Fruit fly (Drosophila melanogaster) whole organism, pupa: ENCODE results near the gene Mrtf.

Experiments used
- CG10348 ChIP-seq: fragments of 200-800 bp; sonication (Bioruptor generic); IDR thresholded peaks from 2 replicates; pipeline ENCODE4 v1.3.6; 2022; ENCODE audit warnings: missing biosample characterization, missing genetic modification characterization
- CG17806 ChIP-seq: fragments of 200-800 bp; sonication (Bioruptor generic); optimal IDR thresholded peaks from 2 replicates; lab custom pipeline; 2018; ENCODE audit warnings: missing biosample characterization, mild to moderate bottlenecking, missing genetic modification characterization, moderate library complexity
- CG34367 ChIP-seq: fragments of 200-800 bp; sonication (Bioruptor generic); optimal IDR thresholded peaks from 2 replicates; lab custom pipeline; 2018; ENCODE audit warnings: missing biosample characterization, mild to moderate bottlenecking, missing genetic modification characterization
- CG8159 ChIP-seq: fragments of 200-800 bp; sonication (Bioruptor generic); optimal IDR thresholded peaks from 3 replicates; lab custom pipeline; 2018; ENCODE audit warnings: missing biosample characterization, mild to moderate bottlenecking, missing genetic modification characterization, moderate library complexity
- CG8301 ChIP-seq: fragments of 200-800 bp; sonication (Bioruptor generic); optimal IDR thresholded peaks from 2 replicates; lab custom pipeline; 2018; ENCODE audit warnings: missing biosample characterization, mild to moderate bottlenecking, missing genetic modification characterization
- EcR ChIP-seq: fragments of 200-800 bp; sonication (Bioruptor generic); optimal IDR thresholded peaks from 3 replicates; lab custom pipeline; 2019; ENCODE audit warnings: missing biosample characterization, missing genetic modification characterization, mild to moderate bottlenecking, moderate library complexity, missing genetic modification reagents
- rn ChIP-seq: fragments of 200-800 bp; sonication (Bioruptor generic); IDR thresholded peaks from 2 replicates; pipeline ENCODE4 v1.3.6; 2022; ENCODE audit warnings: missing biosample characterization, missing genetic modification characterization

DNA sequence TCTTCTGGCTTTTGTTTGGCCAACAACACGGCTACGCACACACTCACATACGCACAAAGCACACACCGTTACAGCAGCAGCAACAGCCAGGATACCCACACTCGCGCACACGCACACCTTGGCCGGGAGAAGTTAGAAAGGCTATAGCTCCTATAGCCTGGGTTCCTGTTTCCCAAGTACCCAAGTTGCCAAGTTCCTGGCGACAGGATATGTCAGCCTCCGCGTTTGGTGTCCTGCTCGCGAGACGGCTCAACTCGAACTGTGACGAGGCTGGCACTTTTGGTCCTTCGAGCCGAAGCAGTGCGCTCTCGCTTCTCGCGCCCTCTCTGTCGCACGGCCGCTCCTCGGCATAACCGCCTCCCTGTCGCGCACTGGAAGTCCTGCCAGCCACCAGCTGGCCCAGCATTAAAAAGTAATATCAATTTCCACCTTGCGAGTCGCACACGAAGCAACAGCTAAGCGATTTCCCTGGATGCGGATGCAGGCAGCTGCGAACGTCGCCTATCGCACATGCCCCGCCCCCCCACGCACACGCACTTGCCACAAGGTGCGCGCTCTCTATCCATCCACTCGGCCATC, 54.8 kb downstream of the Mrtf start, which contains the start of gene Fife:
- TF ChIP-seq CG10348 (GFP tag; lab: Robert Waterston, UW) (no peak), CG8301 (tag; lab: Kevin White, UChicago) (no peak), CG17806 (tag; lab: Kevin White, UChicago) (no peak), CG8159 (tag; lab: Kevin White, UChicago) (no peak), rn (GFP tag; lab: Robert Waterston, UW) (no peak), EcR (GFP tag; lab: Kevin White, UChicago) (no peak), CG34367 (tag; lab: Kevin White, UChicago) (no peak)
